Fruit fly (Drosophila melanogaster) whole organism, adult: ENCODE measurements around the gene Plc21C.

ENCODE experiments used
- CG12768 ChIP-seq: fragments of 200-800 bp; sonication (Bioruptor generic); optimal IDR thresholded peaks from 2 replicates; lab custom pipeline; 2017; ENCODE audit warnings: missing biosample characterization, missing genetic modification characterization, mild to moderate bottlenecking, moderate library complexity, missing genetic modification reagents
- CG5204 ChIP-seq: fragments of 200-800 bp; sonication (Bioruptor generic); optimal IDR thresholded peaks from 2 replicates; lab custom pipeline; 2016; ENCODE audit warnings: missing biosample characterization, missing genetic modification characterization
- CG7101 ChIP-seq: fragments of 200-800 bp; sonication (Bioruptor generic); optimal IDR thresholded peaks from 2 replicates; lab custom pipeline; 2018; ENCODE audit warnings: missing biosample characterization, mild to moderate bottlenecking, missing genetic modification characterization, moderate library complexity
- Clk ChIP-seq: fragments of 200-800 bp; sonication (Bioruptor generic); optimal IDR thresholded peaks from 2 replicates; lab custom pipeline; 2017; ENCODE audit warnings: missing biosample characterization, missing genetic modification characterization
- Crg-1 ChIP-seq: fragments of 200-800 bp; sonication (Bioruptor generic); optimal IDR thresholded peaks from 2 replicates; lab custom pipeline; 2016; ENCODE audit warnings: missing biosample characterization, missing genetic modification characterization
- kay ChIP-seq: fragments of 200-800 bp; sonication (Bioruptor generic); peaks from one replicate; lab custom pipeline; 2016; ENCODE audit warnings: missing biosample characterization, missing genetic modification characterization, borderline replicate concordance
- pad ChIP-seq: fragments of 200-800 bp; sonication (Bioruptor generic); optimal IDR thresholded peaks from 3 replicates; lab custom pipeline; 2017; ENCODE audit warnings: missing biosample characterization, missing genetic modification characterization, mild to moderate bottlenecking, moderate library complexity, missing genetic modification reagents

- TF ChIP-seq Clk (no peak), CG7101 (peak; percentile 16), Crg-1 (peak; percentile 22), CG5204 (no peak), pad (GFP tag; lab: Kevin White, UChicago) (peak; percentile 28), CG12768 (GFP tag; lab: Kevin White, UChicago) (no peak), kay (GFP tag; lab: Kevin White, UChicago) (no peak)
These were observed at the start of gene Plc21C for dm6 chr2L:305646-306045.
